Worm (Caenorhabditis elegans): ENCODE measurements around the gene F44E2.10.

DNA sequence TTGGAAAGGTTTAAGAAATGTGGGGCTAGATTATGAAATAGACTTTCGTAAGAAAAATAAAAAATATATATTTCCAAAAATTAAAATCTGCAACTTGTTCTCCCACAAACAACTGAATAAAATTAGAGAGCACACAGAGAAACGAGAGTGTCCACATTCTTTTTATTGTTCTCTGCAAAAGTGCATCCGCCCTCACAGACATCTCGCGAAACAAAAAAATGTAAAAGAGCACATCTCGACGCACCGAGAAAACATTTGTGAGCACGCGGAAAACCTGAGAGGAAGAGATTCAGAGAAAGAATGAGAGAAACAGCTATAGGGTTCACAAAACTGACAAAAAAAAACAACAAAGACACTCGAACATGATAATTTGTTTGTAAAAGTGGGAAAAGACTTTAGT, 48.8 kb downstream of the F44E2.10 start:
- TF ChIP-seq ama-1 (optimal IDR thresholded peaks at IDR 0.05) (no peak), F13C5.2 (tag; optimal IDR thresholded peaks at IDR 0.05) (no peak), ceh-36 (tag; optimal IDR thresholded peaks at IDR 0.05) (no peak), tbx-37 (GFP tag; conservative IDR thresholded peaks at IDR 0.05) (no peak), flt-1 (GFP tag; IDR thresholded peaks at IDR 0.05) (no peak), B0310.2 (tag; optimal IDR thresholded peaks at IDR 0.05) (no peak), scrt-1 (GFP tag; IDR thresholded peaks at IDR 0.05) (no peak), aly-1 (tag; optimal IDR thresholded peaks at IDR 0.05) (no peak)

Measured in whole organism, early embryonic.